Worm (Caenorhabditis elegans): Measurements from ENCODE around the gene F36H5.13.

DNA sequence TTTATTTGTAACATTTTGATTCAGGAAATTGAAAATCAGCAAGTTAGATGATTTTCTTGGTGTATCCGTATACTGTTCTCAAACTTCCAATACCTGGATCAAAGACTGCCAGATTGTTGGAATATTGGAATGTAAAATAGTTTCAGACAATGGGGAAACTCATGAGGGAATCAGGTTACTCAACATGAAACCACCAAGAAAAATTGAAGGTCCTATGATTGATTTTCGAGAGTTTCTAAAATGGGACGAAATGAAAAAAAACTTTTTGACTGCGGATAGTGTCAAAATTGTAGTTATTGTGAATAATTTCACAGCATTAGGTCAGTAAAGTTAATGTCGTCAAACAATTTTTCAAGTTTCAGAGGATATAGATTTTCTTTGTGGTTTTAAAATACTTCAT is 21.5 kb upstream of the F36H5.13 start, which contains the start of gene math-3:
- TF ChIP-seq nhr-76 (tag; optimal IDR thresholded peaks at IDR 0.05): no peak
- TF ChIP-seq ceh-9 (tag; optimal IDR thresholded peaks at IDR 0.05): no peak
- TF ChIP-seq R02D3.7 (tag; optimal IDR thresholded peaks at IDR 0.05): no peak
- TF ChIP-seq nfya-1 (tag; optimal IDR thresholded peaks at IDR 0.05; ENCODE audit: insufficient read depth): no peak
- TF ChIP-seq mml-1 (tag; optimal IDR thresholded peaks at IDR 0.05): no peak
- TF ChIP-seq zag-1 (tag; optimal IDR thresholded peaks at IDR 0.05): no peak
- TF ChIP-seq snpc-4 (tag; optimal IDR thresholded peaks at IDR 0.05): no peak
- TF ChIP-seq elt-2 (tag; optimal IDR thresholded peaks at IDR 0.05): no peak

Measured in whole organism, L3 larva.